Worm (Caenorhabditis elegans) whole organism, late embryonic: ENCODE measurements around the gene cpg-8.

Experiments
- C38D4.7 ChIP-seq: fragments of 200-800 bp; sonication (Bioruptor generic); optimal IDR thresholded peaks from 2 replicates; lab custom pipeline; 2018; ENCODE audit warnings: mild to moderate bottlenecking, missing genetic modification characterization, moderate library complexity, missing compliant biosample characterization
- K02D7.2 ChIP-seq: sonication (generic microtip); optimal IDR thresholded peaks from 2 replicates; lab custom pipeline; 2017; ENCODE audit warnings: mild to moderate bottlenecking, missing genetic modification characterization, missing compliant biosample characterization
- ceh-2 ChIP-seq: sonication (generic microtip); optimal IDR thresholded peaks from 2 replicates; lab custom pipeline; 2016; ENCODE audit warnings: missing genotype, missing genetic modification characterization, missing compliant biosample characterization
- dve-1 ChIP-seq: sonication (generic microtip); optimal IDR thresholded peaks from 2 replicates; lab custom pipeline; 2017; ENCODE audit warnings: antibody characterized with exemption, mild to moderate bottlenecking, missing genetic modification characterization, missing compliant biosample characterization
- elt-2 ChIP-seq: sonication (generic microtip); optimal IDR thresholded peaks from 2 replicates; lab custom pipeline; 2016; ENCODE audit warnings: missing genetic modification reagents, missing genetic modification characterization, missing compliant biosample characterization
- fkh-10 ChIP-seq: fragments of 150-350 bp; optimal IDR thresholded peaks from 2 replicates; lab custom pipeline; 2014; ENCODE audit warnings: missing biosample characterization, missing genetic modification reagents, missing genetic modification characterization
- hlh-8 ChIP-seq: sonication (generic microtip); optimal IDR thresholded peaks from 2 replicates; lab custom pipeline; 2016; ENCODE audit warnings: missing genotype, missing genetic modification characterization, missing compliant biosample characterization
- nhr-11 ChIP-seq: fragments of 150-350 bp; optimal IDR thresholded peaks from 2 replicates; lab custom pipeline; 2014; ENCODE audit warnings: missing biosample characterization, missing genetic modification characterization
- npax-4 ChIP-seq: sonication (generic microtip); optimal IDR thresholded peaks from 2 replicates; lab custom pipeline; 2016; ENCODE audit warnings: missing genetic modification characterization, missing compliant biosample characterization
- tbx-2 ChIP-seq: sonication (generic microtip); optimal IDR thresholded peaks from 2 replicates; lab custom pipeline; 2016; ENCODE audit warnings: missing genetic modification characterization, missing compliant biosample characterization
- unc-42 ChIP-seq: sonication (generic microtip); optimal IDR thresholded peaks from 2 replicates; lab custom pipeline; 2016; ENCODE audit warnings: missing genotype, missing genetic modification characterization, missing compliant biosample characterization
- unc-55 ChIP-seq: sonication (generic microtip); optimal IDR thresholded peaks from 2 replicates; lab custom pipeline; 2017; ENCODE audit warnings: missing biosample characterization, missing genetic modification reagents, missing genetic modification characterization
- unc-86 ChIP-seq: sonication (generic microtip); optimal IDR thresholded peaks from 2 replicates; lab custom pipeline; 2016; ENCODE audit warnings: missing genetic modification characterization, missing compliant biosample characterization

DNA sequence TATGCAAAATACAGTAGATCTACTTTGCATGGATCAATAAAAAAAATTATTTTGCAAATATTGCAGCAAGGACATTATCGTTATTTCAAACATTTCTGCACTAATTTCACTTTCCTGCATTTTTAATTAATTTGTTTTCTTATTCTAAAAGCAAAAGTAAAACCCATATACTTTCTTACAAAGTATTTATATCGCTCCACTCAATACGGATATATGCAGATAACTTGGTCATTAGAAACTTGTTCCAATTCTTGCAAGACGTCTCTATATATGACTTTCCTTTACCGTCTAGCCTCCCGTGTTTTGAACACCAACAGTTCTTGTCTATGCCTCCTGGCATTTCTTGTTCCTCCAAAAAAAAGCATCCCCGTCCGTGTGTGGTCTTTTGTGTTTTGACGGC is 18.2 kb upstream of the cpg-8 start, which contains the start of gene oac-24:
- TF ChIP-seq C38D4.7 (GFP tag; lab: Kevin White, UChicago) = no peak
- TF ChIP-seq fkh-10 = no peak
- TF ChIP-seq hlh-8 (tag; lab: Kevin White, UChicago) = no peak
- TF ChIP-seq nhr-11 (tag; lab: Kevin White, UChicago) = no peak
- no peak for TF ChIP-seq unc-86 (tag; lab: Kevin White, UChicago)
- no peak for TF ChIP-seq unc-55
- TF ChIP-seq ceh-2 (tag; lab: Kevin White, UChicago) = no peak
- TF ChIP-seq tbx-2 = no peak
- no peak for TF ChIP-seq dve-1
- no peak for TF ChIP-seq unc-42
- no peak for TF ChIP-seq npax-4 (tag; lab: Kevin White, UChicago)
- TF ChIP-seq K02D7.2 (tag; lab: Kevin White, UChicago) = no peak
- TF ChIP-seq elt-2 (tag; lab: Kevin White, UChicago) = no peak
